Fruit fly (Drosophila melanogaster) S2 (cell line): ENCODE measurements around the gene sofe.

Experiments
- CG8478 ChIP-seq: fragments of >200 bp; optimal IDR thresholded peaks from 2 replicates; lab custom pipeline; 2018
- CTCF ChIP-seq, 2 experiments: fragments of >200 bp; optimal IDR thresholded peaks; 2 replicates each; lab custom pipeline; 2018

dm6 chrX:10827301-10827700, 29.9 kb downstream of the sofe start:
- no peak for TF ChIP-seq CG8478 (lab: Kevin White, UChicago)
- TF ChIP-seq CTCF (optimal IDR thresholded peaks at IDR 0.05; lab: Kevin White, UChicago) = no peak
